Worm (Caenorhabditis elegans): ENCODE measurements around the gene mom-2.

ce11 chrV:8370705-8371104 lies 14.9 kb downstream of the mom-2 start, which contains the start of gene gpa-2:
- TF ChIP-seq sea-2 (GFP tag; IDR thresholded peaks at IDR 0.05) (no peak), ets-4 (GFP tag; optimal IDR thresholded peaks at IDR 0.05) (no peak)

Data from whole organism, young adult.